Fruit fly (Drosophila melanogaster) whole organism, wandering third instar larva: ENCODE results near the gene Nab2.

ENCODE experiments used
- Abd-B ChIP-seq: fragments of >200 bp; optimal IDR thresholded peaks from 2 replicates; lab custom pipeline; 2017; ENCODE audit warnings: missing biosample characterization, missing genetic modification characterization
- Hr78 ChIP-seq: fragments of >200 bp; optimal IDR thresholded peaks from 2 replicates; lab custom pipeline; 2017; ENCODE audit warnings: missing biosample characterization, missing genetic modification characterization
- Hr83 ChIP-seq: fragments of 200-300 bp; sonication (Bioruptor generic); optimal IDR thresholded peaks from 2 replicates; lab custom pipeline; 2016; ENCODE audit warnings: missing biosample characterization, mild to moderate bottlenecking, missing genetic modification characterization, moderate library complexity; ENCODE audit not compliant: poor library complexity, severe bottlenecking
- OdsH ChIP-seq: fragments of 200-800 bp; sonication (Bioruptor generic); optimal IDR thresholded peaks from 2 replicates; lab custom pipeline; 2016; ENCODE audit warnings: missing biosample characterization, mild to moderate bottlenecking, missing genetic modification characterization
- Vsx2 ChIP-seq: fragments of 200-300, 225-300 bp; sonication (Bioruptor generic); optimal IDR thresholded peaks from 2 replicates; lab custom pipeline; 2018; ENCODE audit warnings: missing biosample characterization, missing genetic modification characterization; ENCODE audit not compliant: partially characterized antibody
- dsf ChIP-seq: sonication (Bioruptor generic); optimal IDR thresholded peaks from 2 replicates; lab custom pipeline; 2016; ENCODE audit warnings: missing biosample characterization, missing genetic modification characterization, borderline replicate concordance
- h ChIP-seq: fragments of 200-800 bp; sonication (Bioruptor generic); optimal IDR thresholded peaks from 3 replicates; lab custom pipeline; 2016; ENCODE audit warnings: missing biosample characterization, mild to moderate bottlenecking, missing genetic modification characterization
- pan ChIP-seq: fragments of >200 bp; optimal IDR thresholded peaks from 2 replicates; lab custom pipeline; 2017
- psq ChIP-seq: fragments of 200-800 bp; sonication (Bioruptor generic); optimal IDR thresholded peaks from 3 replicates; lab custom pipeline; 2017; ENCODE audit warnings: missing biosample characterization, mild to moderate bottlenecking, missing genetic modification characterization, moderate library complexity
- usp ChIP-seq: fragments of >200 bp; optimal IDR thresholded peaks from 2 replicates; lab custom pipeline; 2017; ENCODE audit warnings: missing biosample characterization, missing genetic modification characterization

dm6 chr3R:24303060-24303459 is 15.2 kb downstream of the Nab2 start:
- no peak for TF ChIP-seq OdsH (GFP tag; lab: Kevin White, UChicago)
- TF ChIP-seq Hr83 (GFP tag; lab: Kevin White, UChicago): no peak
- TF ChIP-seq Abd-B (GFP tag; lab: Kevin White, UChicago): no peak
- TF ChIP-seq usp (GFP tag; lab: Kevin White, UChicago): no peak
- no peak for TF ChIP-seq dsf (GFP tag; lab: Kevin White, UChicago)
- TF ChIP-seq Hr78 (GFP tag; lab: Kevin White, UChicago): no peak
- TF ChIP-seq psq (GFP tag; lab: Kevin White, UChicago): no peak
- no peak for TF ChIP-seq pan (lab: Kevin White, UChicago)
- TF ChIP-seq Vsx2 (GFP tag; lab: Kevin White, UChicago): no peak
- TF ChIP-seq h (GFP tag; lab: Kevin White, UChicago): no peak
